Worm (Caenorhabditis elegans): ENCODE data around the gene mps-1.

mps-1 gene

DNA sequence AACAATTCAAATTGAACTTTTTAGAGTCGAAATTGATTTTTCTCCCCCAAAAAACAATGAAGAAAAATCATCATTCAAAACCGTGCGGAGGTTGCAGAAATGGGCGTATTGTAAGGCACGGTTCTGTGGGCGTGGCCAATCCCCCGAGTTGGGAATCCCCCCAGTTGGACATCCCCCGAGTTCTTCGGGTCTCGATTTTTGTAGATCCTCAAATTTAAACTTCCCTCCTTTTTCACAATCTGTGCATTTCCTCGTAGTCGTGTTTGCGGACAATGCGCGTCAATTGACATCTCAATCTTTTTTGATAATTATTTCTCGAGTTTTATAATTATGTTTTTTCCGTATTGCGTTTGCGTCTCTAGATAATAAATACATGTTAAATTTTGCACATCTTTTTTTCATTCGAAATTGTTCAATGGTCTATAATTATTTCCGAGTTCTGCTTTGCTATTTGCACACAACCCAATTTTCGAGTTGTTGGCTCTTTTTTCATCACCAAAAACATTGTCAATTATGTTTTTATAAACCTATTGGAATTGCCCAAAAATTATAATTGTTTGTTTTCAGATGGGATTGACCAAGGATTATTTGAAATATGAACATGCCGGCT, 24.3 kb downstream of the mps-1 start, which contains the start of gene F13H8.2 (continued):
- TF ChIP-seq aptf-2 (GFP tag; conservative IDR thresholded peaks at IDR 0.05): peak; percentile 89; the same call in 1 of the 2 replicates
- peak; percentile 95 for TF ChIP-seq ztf-28 (GFP tag; IDR thresholded peaks at IDR 0.05)
- TF ChIP-seq bed-1 (GFP tag; IDR thresholded peaks at IDR 0.05): no peak
- no peak for TF ChIP-seq athp-1 (tag; optimal IDR thresholded peaks at IDR 0.05)
- TF ChIP-seq B0261.1 (tag; optimal IDR thresholded peaks at IDR 0.05): no peak
- TF ChIP-seq C06A6.2 (GFP tag; conservative IDR thresholded peaks at IDR 0.05): peak; percentile 85
- no peak for TF ChIP-seq F55B11.4 (tag; optimal IDR thresholded peaks at IDR 0.05; ENCODE audit: borderline replicate concordance, insufficient read depth)
- no peak for TF ChIP-seq die-1 (tag; optimal IDR thresholded peaks at IDR 0.05)
- peak; percentile 50; the same call in 1 of the 2 replicates for TF ChIP-seq ztf-6 (GFP tag; IDR thresholded peaks at IDR 0.05)
- no peak for TF ChIP-seq nfya-2 (GFP tag; IDR thresholded peaks at IDR 0.05)
- TF ChIP-seq hsf-1 (GFP tag; IDR thresholded peaks at IDR 0.05): peak; percentile 37; the same call in 1 of the 2 replicates
- peak; percentile 54 for TF ChIP-seq attf-6 (GFP tag; IDR thresholded peaks at IDR 0.05)
- TF ChIP-seq sptf-2 (GFP tag; optimal IDR thresholded peaks at IDR 0.05): no peak
- no peak for TF ChIP-seq T07F8.4 (tag; optimal IDR thresholded peaks at IDR 0.05)
- TF ChIP-seq ets-4 (GFP tag; optimal IDR thresholded peaks at IDR 0.05): no peak
- TF ChIP-seq snpc-1.1 (tag; optimal IDR thresholded peaks at IDR 0.05; ENCODE audit: insufficient read depth): no peak
- peak; percentile 63 for TF ChIP-seq hmg-1.2 (GFP tag; IDR thresholded peaks at IDR 0.05)
- TF ChIP-seq chd-7 (tag; optimal IDR thresholded peaks at IDR 0.05): no peak
- TF ChIP-seq ztf-22 (GFP tag; optimal IDR thresholded peaks at IDR 0.05): no peak
- no peak for TF ChIP-seq F22D6.2 (tag; optimal IDR thresholded peaks at IDR 0.05)
- TF ChIP-seq F49E8.2 (tag; optimal IDR thresholded peaks at IDR 0.05; ENCODE audit: insufficient read depth): peak; percentile 6
- TF ChIP-seq let-607 (tag; optimal IDR thresholded peaks at IDR 0.05): no peak
- peak; percentile 85 for TF ChIP-seq Y53F4B.3 (GFP tag; IDR thresholded peaks at IDR 0.05)
- TF ChIP-seq ZK185.1 (tag; optimal IDR thresholded peaks at IDR 0.05; ENCODE audit: poor library complexity, severe bottlenecking): no peak
- TF ChIP-seq him-1 (tag; optimal IDR thresholded peaks at IDR 0.05): peak; percentile 19
- TF ChIP-seq F57A8.1 (GFP tag; optimal IDR thresholded peaks at IDR 0.05): no peak
- TF ChIP-seq K11D2.4 (GFP tag; IDR thresholded peaks at IDR 0.05): peak; percentile 84
- TF ChIP-seq B0035.1 (tag; optimal IDR thresholded peaks at IDR 0.05): no peak
- TF ChIP-seq lsl-1 (GFP tag; optimal IDR thresholded peaks at IDR 0.05): peak; percentile 63
- TF ChIP-seq snpc-3.4 (tag; optimal IDR thresholded peaks at IDR 0.05): no peak
- no peak for TF ChIP-seq nhr-120 (GFP tag; IDR thresholded peaks at IDR 0.05)
- peak; percentile 98 for TF ChIP-seq ceh-100 (GFP tag; IDR thresholded peaks at IDR 0.05)
- TF ChIP-seq tbx-9 (tag; optimal IDR thresholded peaks at IDR 0.05; ENCODE audit: borderline replicate concordance): no peak
- no peak for TF ChIP-seq unc-62 (GFP tag; optimal IDR thresholded peaks at IDR 0.05)
- TF ChIP-seq F52B5.7 (tag; optimal IDR thresholded peaks at IDR 0.05): no peak
- TF ChIP-seq ztf-25 (GFP tag; IDR thresholded peaks at IDR 0.05): peak; percentile 76; the same call in 1 of the 2 replicates
- TF ChIP-seq dox-1 (GFP tag; IDR thresholded peaks at IDR 0.05): peak; percentile 96
- no peak for TF ChIP-seq Y79H2A.3 (GFP tag; conservative IDR thresholded peaks at IDR 0.05)
- TF ChIP-seq tbp1 (GFP tag; optimal IDR thresholded peaks at IDR 0.05): peak; percentile 52
- TF ChIP-seq somi-1 (GFP tag; optimal IDR thresholded peaks at IDR 0.05): no peak
- no peak for TF ChIP-seq akir-1 (GFP tag; optimal IDR thresholded peaks at IDR 0.05)
- no peak for TF ChIP-seq pha-4 (tag; optimal IDR thresholded peaks at IDR 0.05)
- no peak for TF ChIP-seq mel-28 (tag; optimal IDR thresholded peaks at IDR 0.05; ENCODE audit: borderline replicate concordance)
- TF ChIP-seq lag-1 (GFP tag; IDR thresholded peaks at IDR 0.05): no peak
- peak; percentile 84 for TF ChIP-seq attf-5 (GFP tag; optimal IDR thresholded peaks at IDR 0.05)
- TF ChIP-seq madf-8 (GFP tag; conservative IDR thresholded peaks at IDR 0.05): peak; percentile 68
- TF ChIP-seq ceh-40 (GFP tag; IDR thresholded peaks at IDR 0.05): 0 out of 2 replicates have a peak, but pooled peaks have one; percentile 10

All from whole organism, young adult.